Worm (Caenorhabditis elegans) whole organism, late embryonic: ENCODE data around the gene pyr-1.

Experiments used
- T23F11.4 ChIP-seq: fragments of 200-800 bp; sonication (Bioruptor generic); optimal IDR thresholded peaks from 2 replicates; lab custom pipeline; 2018; ENCODE audit warnings: mild to moderate bottlenecking, missing genetic modification characterization, missing compliant biosample characterization
- ama-1 ChIP-seq: fragments of 150-350 bp; optimal IDR thresholded peaks from 2 replicates; lab custom pipeline; 2014
- ceh-6 ChIP-seq: fragments of 200-800 bp; sonication (Bioruptor generic); optimal IDR thresholded peaks from 2 replicates; lab custom pipeline; 2018; ENCODE audit warnings: mild to moderate bottlenecking, missing genetic modification characterization, missing compliant biosample characterization
- dve-1 ChIP-seq: sonication (generic microtip); optimal IDR thresholded peaks from 2 replicates; lab custom pipeline; 2017; ENCODE audit warnings: antibody characterized with exemption, mild to moderate bottlenecking, missing genetic modification characterization, missing compliant biosample characterization
- ets-4 ChIP-seq: sonication (generic microtip); optimal IDR thresholded peaks from 2 replicates; lab custom pipeline; 2016; ENCODE audit warnings: missing genetic modification characterization, missing compliant biosample characterization
- madf-2 ChIP-seq: sonication (generic microtip); optimal IDR thresholded peaks from 2 replicates; lab custom pipeline; 2017; ENCODE audit warnings: missing genetic modification characterization, missing compliant biosample characterization
- nfya-1 ChIP-seq: sonication (generic microtip); optimal IDR thresholded peaks from 2 replicates; lab custom pipeline; 2017; ENCODE audit warnings: missing genetic modification characterization, mild to moderate bottlenecking, missing compliant biosample characterization, antibody characterized with exemption, moderate library complexity
- nhr-11 ChIP-seq: fragments of 150-350 bp; optimal IDR thresholded peaks from 2 replicates; lab custom pipeline; 2014; ENCODE audit warnings: missing biosample characterization, missing genetic modification characterization
- pha-2 ChIP-seq: sonication (generic microtip); optimal IDR thresholded peaks from 2 replicates; lab custom pipeline; 2017; ENCODE audit warnings: mild to moderate bottlenecking, missing genetic modification characterization, missing compliant biosample characterization
- pha-4 ChIP-seq: fragments of 150-350 bp; optimal IDR thresholded peaks from 2 replicates; lab custom pipeline; 2018; ENCODE audit warnings: missing biosample characterization, missing genetic modification reagents, missing genetic modification characterization

DNA sequence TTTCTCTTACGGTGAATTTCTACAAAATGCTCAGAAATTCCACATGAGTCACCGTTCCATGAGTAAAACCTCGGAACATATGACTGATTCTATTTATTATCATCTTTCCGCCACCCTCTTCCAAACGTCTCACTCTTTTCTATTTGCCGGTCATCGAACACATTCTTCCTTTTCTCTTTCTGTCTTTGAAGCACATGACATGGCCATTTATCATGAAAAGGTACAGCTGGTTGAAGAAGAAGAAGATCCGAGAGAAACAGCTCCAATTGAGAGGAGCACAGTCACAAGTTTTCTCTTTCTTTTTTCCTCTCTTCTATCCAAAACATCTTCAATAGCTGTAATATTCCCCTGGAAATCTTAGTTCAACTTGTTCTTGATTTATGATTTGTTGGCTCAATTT is 56.1 kb downstream of the pyr-1 start, which contains the start of gene cup-16:
- TF ChIP-seq ama-1 (lab: Kevin White, UChicago) (no peak), ets-4 (tag; lab: Kevin White, UChicago) (no peak), madf-2 (no peak), nhr-11 (tag; lab: Kevin White, UChicago) (no peak), nfya-1 (tag; lab: Kevin White, UChicago) (no peak), T23F11.4 (GFP tag; lab: Kevin White, UChicago) (no peak), pha-4 (tag; lab: Kevin White, UChicago) (no peak), ceh-6 (GFP tag; lab: Kevin White, UChicago) (no peak), dve-1 (tag; lab: Kevin White, UChicago) (no peak), pha-2 (no peak)
